Fruit fly (Drosophila melanogaster) whole organism, wandering third instar larva: ENCODE measurements around the gene betaTub85D.
A peak's percentile ranks its signal among the peaks of the same experiment; 100 is the strongest.

ENCODE experiments used
- Abd-B ChIP-seq: fragments of >200 bp; optimal IDR thresholded peaks from 2 replicates; lab custom pipeline; 2017; ENCODE audit warnings: missing biosample characterization, missing genetic modification characterization
- CG32264 ChIP-seq: fragments of 200-800 bp; sonication (Bioruptor generic); optimal IDR thresholded peaks from 2 replicates; lab custom pipeline; 2016; ENCODE audit warnings: missing biosample characterization, missing genetic modification characterization
- CG9705 ChIP-seq: fragments of 200-800 bp; sonication (Bioruptor generic); optimal IDR thresholded peaks from 2 replicates; lab custom pipeline; 2018; ENCODE audit warnings: missing biosample characterization, mild to moderate bottlenecking, missing genetic modification characterization
- CrebA ChIP-seq: fragments of 200-800 bp; sonication (Bioruptor generic); optimal IDR thresholded peaks from 2 replicates; lab custom pipeline; 2016; ENCODE audit warnings: missing biosample characterization, mild to moderate bottlenecking, missing genetic modification characterization, borderline replicate concordance
- Dfd ChIP-seq: fragments of >200 bp; optimal IDR thresholded peaks from 2 replicates; lab custom pipeline; 2017; ENCODE audit warnings: missing biosample characterization, missing genetic modification characterization
- Dif ChIP-seq: fragments of 200-275, 200-300 bp; sonication (Bioruptor generic); optimal IDR thresholded peaks from 2 replicates; lab custom pipeline; 2018; ENCODE audit warnings: missing biosample characterization, missing genetic modification characterization; ENCODE audit not compliant: partially characterized antibody
- GATAd ChIP-seq: sonication (Bioruptor generic); optimal IDR thresholded peaks from 2 replicates; lab custom pipeline; 2016; ENCODE audit warnings: missing biosample characterization, missing genetic modification characterization
- HLH106 ChIP-seq: fragments of 200-800 bp; optimal IDR thresholded peaks from 3 replicates; lab custom pipeline; 2019; ENCODE audit warnings: missing biosample characterization, mild to moderate bottlenecking, missing genetic modification characterization, moderate library complexity
- Hnf4 ChIP-seq: fragments of 200-800 bp; sonication (Bioruptor generic); optimal IDR thresholded peaks from 2 replicates; lab custom pipeline; 2016; ENCODE audit warnings: missing biosample characterization, mild to moderate bottlenecking, missing genetic modification characterization
- Hr78 ChIP-seq: fragments of >200 bp; optimal IDR thresholded peaks from 2 replicates; lab custom pipeline; 2017; ENCODE audit warnings: missing biosample characterization, missing genetic modification characterization
- Hr83 ChIP-seq: fragments of 200-300 bp; sonication (Bioruptor generic); optimal IDR thresholded peaks from 2 replicates; lab custom pipeline; 2016; ENCODE audit warnings: missing biosample characterization, mild to moderate bottlenecking, missing genetic modification characterization, moderate library complexity; ENCODE audit not compliant: poor library complexity, severe bottlenecking
- Jra ChIP-seq: sonication (Bioruptor generic); optimal IDR thresholded peaks from 2 replicates; lab custom pipeline; 2016; ENCODE audit warnings: missing biosample characterization, missing genetic modification characterization
- Mio ChIP-seq: sonication (Bioruptor generic); optimal IDR thresholded peaks from 2 replicates; lab custom pipeline; 2016; ENCODE audit warnings: missing biosample characterization, missing genetic modification characterization
- Myc ChIP-seq: fragments of >200 bp; optimal IDR thresholded peaks from 2 replicates; lab custom pipeline; 2017
- N ChIP-seq: fragments of >200 bp; optimal IDR thresholded peaks from 2 replicates; lab custom pipeline; 2018; ENCODE audit warnings: missing biosample characterization, missing external identifiers, missing genetic modification characterization
- OdsH ChIP-seq: fragments of 200-800 bp; sonication (Bioruptor generic); optimal IDR thresholded peaks from 2 replicates; lab custom pipeline; 2016; ENCODE audit warnings: missing biosample characterization, mild to moderate bottlenecking, missing genetic modification characterization
- Rel ChIP-seq, 2 experiments: fragments of 200-800 bp; sonication (Bioruptor generic) in 1 of 2; optimal IDR thresholded peaks; 2 replicates in 1 of 2; 3 replicates in 1 of 2; lab custom pipeline; 2016 to 2019; ENCODE audit warnings: mild to moderate bottlenecking in 2 of 2, missing biosample characterization in 2 of 2, missing genetic modification characterization in 2 of 2, moderate library complexity in 1 of 2
- Sp1 ChIP-seq: fragments of 200-800 bp; sonication (Bioruptor generic); optimal IDR thresholded peaks from 3 replicates; lab custom pipeline; 2019; ENCODE audit warnings: missing biosample characterization, mild to moderate bottlenecking, missing genetic modification characterization, moderate library complexity
- Vsx2 ChIP-seq: fragments of 200-300, 225-300 bp; sonication (Bioruptor generic); optimal IDR thresholded peaks from 2 replicates; lab custom pipeline; 2018; ENCODE audit warnings: missing biosample characterization, missing genetic modification characterization; ENCODE audit not compliant: partially characterized antibody
- br ChIP-seq: fragments of 200-800 bp; sonication (Bioruptor generic); optimal IDR thresholded peaks from 2 replicates; lab custom pipeline; 2016; ENCODE audit warnings: missing biosample characterization, missing genetic modification characterization
- brk ChIP-seq: fragments of 200-800 bp; sonication (Bioruptor generic); optimal IDR thresholded peaks from 2 replicates; lab custom pipeline; 2016; ENCODE audit warnings: missing biosample characterization, mild to moderate bottlenecking, missing genetic modification characterization
- dl ChIP-seq, 2 experiments: fragments of 175-275, 200-275 bp in 1 of 2; fragments of 200-275 bp in 1 of 2; sonication (Bioruptor generic); optimal IDR thresholded peaks; lab custom pipeline; 2018; ENCODE audit warnings: mild to moderate bottlenecking in 2 of 2, missing biosample characterization in 2 of 2, missing genetic modification characterization in 2 of 2, moderate library complexity in 2 of 2; ENCODE audit not compliant: partially characterized antibody in 2 of 2, insufficient read depth in 1 of 2
- dmrt93B ChIP-seq: fragments of 200-800 bp; sonication (Bioruptor generic); optimal IDR thresholded peaks from 2 replicates; lab custom pipeline; 2018; ENCODE audit warnings: missing biosample characterization, mild to moderate bottlenecking, missing genetic modification characterization
- dsf ChIP-seq: sonication (Bioruptor generic); optimal IDR thresholded peaks from 2 replicates; lab custom pipeline; 2016; ENCODE audit warnings: missing biosample characterization, missing genetic modification characterization, borderline replicate concordance
- ey ChIP-seq: fragments of 200-800 bp; sonication (Bioruptor generic); optimal IDR thresholded peaks from 2 replicates; lab custom pipeline; 2016; ENCODE audit warnings: missing biosample characterization, missing genetic modification characterization
- fru ChIP-seq: fragments of 200-800 bp; sonication (Bioruptor generic); optimal IDR thresholded peaks from 3 replicates; lab custom pipeline; 2016; ENCODE audit warnings: missing biosample characterization, mild to moderate bottlenecking, missing genetic modification characterization
- h ChIP-seq: fragments of 200-800 bp; sonication (Bioruptor generic); optimal IDR thresholded peaks from 3 replicates; lab custom pipeline; 2016; ENCODE audit warnings: missing biosample characterization, mild to moderate bottlenecking, missing genetic modification characterization
- jim ChIP-seq: fragments of 175-275, 200-325 bp; sonication (Bioruptor generic); optimal IDR thresholded peaks from 2 replicates; lab custom pipeline; 2016; ENCODE audit warnings: missing biosample characterization, mild to moderate bottlenecking, missing genetic modification characterization
- lola ChIP-seq: fragments of >200 bp; optimal IDR thresholded peaks from 2 replicates; lab custom pipeline; 2017; ENCODE audit warnings: missing biosample characterization, missing genetic modification characterization
- pan ChIP-seq: fragments of >200 bp; optimal IDR thresholded peaks from 2 replicates; lab custom pipeline; 2017
- psq ChIP-seq: fragments of 200-800 bp; sonication (Bioruptor generic); optimal IDR thresholded peaks from 3 replicates; lab custom pipeline; 2017; ENCODE audit warnings: missing biosample characterization, mild to moderate bottlenecking, missing genetic modification characterization, moderate library complexity
- rgr ChIP-seq: fragments of 200-800 bp; sonication (Bioruptor generic); optimal IDR thresholded peaks from 3 replicates; lab custom pipeline; 2016; ENCODE audit warnings: missing biosample characterization, mild to moderate bottlenecking, missing genetic modification characterization
- sage ChIP-seq: fragments of 200-800 bp; sonication (Bioruptor generic); optimal IDR thresholded peaks from 2 replicates; lab custom pipeline; 2016; ENCODE audit warnings: missing biosample characterization, mild to moderate bottlenecking, missing genetic modification characterization
- sv ChIP-seq: fragments of 200-800 bp; sonication (Bioruptor generic); optimal IDR thresholded peaks from 3 replicates; lab custom pipeline; 2016; ENCODE audit warnings: missing biosample characterization, missing genetic modification characterization
- tai ChIP-seq: sonication (Bioruptor generic); optimal IDR thresholded peaks from 2 replicates; lab custom pipeline; 2016; ENCODE audit warnings: missing biosample characterization, missing genetic modification characterization
- usp ChIP-seq: fragments of >200 bp; optimal IDR thresholded peaks from 2 replicates; lab custom pipeline; 2017; ENCODE audit warnings: missing biosample characterization, missing genetic modification characterization
- woc ChIP-seq: sonication (Bioruptor generic); optimal IDR thresholded peaks from 2 replicates; lab custom pipeline; 2016; ENCODE audit warnings: missing biosample characterization, mild to moderate bottlenecking, missing genetic modification characterization

Gene betaTub85D

dm6 chr3R:9416951-9417350 lies 6.9 kb upstream of the betaTub85D start:
- TF ChIP-seq OdsH (GFP tag; lab: Kevin White, UChicago) (no peak), CG9705 (GFP tag; lab: Kevin White, UChicago) (no peak), GATAd (GFP tag; lab: Kevin White, UChicago) (no peak), Abd-B (GFP tag; lab: Kevin White, UChicago) (no peak), pan (lab: Kevin White, UChicago) (no peak), usp (GFP tag; lab: Kevin White, UChicago) (no peak), fru (GFP tag; lab: Kevin White, UChicago) (no peak), lola (GFP tag; lab: Kevin White, UChicago) (no peak), HLH106 (tag; lab: Kevin White, UChicago) (no peak), Mio (GFP tag; lab: Kevin White, UChicago) (no peak), brk (GFP tag; lab: Kevin White, UChicago) (no peak), woc (GFP tag; lab: Kevin White, UChicago) (no peak), Hnf4 (GFP tag; lab: Kevin White, UChicago) (no peak), tai (GFP tag; lab: Kevin White, UChicago) (no peak), Hr78 (no peak), CrebA (GFP tag; lab: Kevin White, UChicago) (no peak), Sp1 (no peak)

dm6 chr3R:9411928-9412640 lies 2.0 kb upstream of the betaTub85D start, which contains the start of the genes Task7 and alpha-Man-IIa:
Gene Task7, minus strand, starts transcription at chr3R:9412293.
Gene alpha-Man-IIa, plus strand, starts transcription at chr3R:9412548.
- TF ChIP-seq Myc (lab: Kevin White, UChicago), result peak; percentile 35
- TF ChIP-seq OdsH (GFP tag; lab: Kevin White, UChicago), result no peak
- TF ChIP-seq, all 38 proteins: peak for 1

dm6 chr3R:9408069-9408468 lies 2.0 kb downstream of the betaTub85D start, which contains the start of gene CG44261:
Gene CG44261, minus strand, starts transcription at chr3R:9408169.
- TF ChIP-seq Jra (GFP tag; lab: Kevin White, UChicago), result no peak
- no peak for TF ChIP-seq usp (GFP tag; lab: Kevin White, UChicago)
- TF ChIP-seq CG32264 (GFP tag; lab: Kevin White, UChicago), result no peak
- no peak for TF ChIP-seq lola (GFP tag; lab: Kevin White, UChicago)
- TF ChIP-seq OdsH (GFP tag; lab: Kevin White, UChicago), result no peak
- no peak for TF ChIP-seq dl (GFP tag; optimal IDR thresholded peaks at IDR 0.05; lab: Kevin White, UChicago; ENCODE audit: insufficient read depth in 1 of 2, partially characterized antibody in 2 of 2)
- no peak for TF ChIP-seq Vsx2 (GFP tag; lab: Kevin White, UChicago)
- TF ChIP-seq N, result no peak
- TF ChIP-seq Hnf4 (GFP tag; lab: Kevin White, UChicago), result no peak
- no peak for TF ChIP-seq GATAd (GFP tag; lab: Kevin White, UChicago)
- TF ChIP-seq, all 38 proteins: peak for 0

dm6 chr3R:9404104-9404512 lies 6.0 kb downstream of the betaTub85D start, which contains the start of the genes CG9356, BBIP1 and CG8135:
Gene CG9356, minus strand, starts transcription at chr3R:9404269.
Gene BBIP1, plus strand, starts transcription at chr3R:9404385.
Gene CG8135, plus strand, starts transcription at chr3R:9404385.
- peak; percentile 81 for TF ChIP-seq sv (GFP tag; lab: Kevin White, UChicago)
- no peak for TF ChIP-seq N
- TF ChIP-seq pan (lab: Kevin White, UChicago), result no peak
- TF ChIP-seq sage (GFP tag; lab: Kevin White, UChicago), result no peak
- TF ChIP-seq Abd-B (GFP tag; lab: Kevin White, UChicago), result no peak
- peak; percentile 83 for TF ChIP-seq ey
- TF ChIP-seq Rel (GFP tag; optimal IDR thresholded peaks at IDR 0.05; lab: Kevin White, UChicago), result no peak
- TF ChIP-seq Rel (tag; optimal IDR thresholded peaks at IDR 0.05; lab: Kevin White, UChicago), result peak; percentile 98
- TF ChIP-seq br, result no peak
- no peak for TF ChIP-seq h
- peak; percentile 61 for TF ChIP-seq OdsH (GFP tag; lab: Kevin White, UChicago)
- no peak for TF ChIP-seq HLH106 (tag; lab: Kevin White, UChicago)
- TF ChIP-seq usp (GFP tag; lab: Kevin White, UChicago), result no peak
- TF ChIP-seq CG9705 (GFP tag; lab: Kevin White, UChicago), result peak; percentile 31
- TF ChIP-seq jim, result peak; percentile 8
- peak; percentile 11 for TF ChIP-seq GATAd (GFP tag; lab: Kevin White, UChicago)
- TF ChIP-seq rgr, result peak; percentile 82
- no peak for TF ChIP-seq Dfd (GFP tag; lab: Kevin White, UChicago)
- no peak for TF ChIP-seq lola (GFP tag; lab: Kevin White, UChicago)
- TF ChIP-seq brk (GFP tag; lab: Kevin White, UChicago), result no peak
- TF ChIP-seq fru (GFP tag; lab: Kevin White, UChicago), result no peak
- TF ChIP-seq dmrt93B (GFP tag; lab: Kevin White, UChicago), result no peak
- TF ChIP-seq CG32264 (GFP tag; lab: Kevin White, UChicago), result peak; percentile 75
- peak; percentile 62 for TF ChIP-seq psq (GFP tag; lab: Kevin White, UChicago)
- no peak for TF ChIP-seq Hnf4 (GFP tag; lab: Kevin White, UChicago)
- TF ChIP-seq woc (GFP tag; lab: Kevin White, UChicago), result no peak
- TF ChIP-seq Jra (GFP tag; lab: Kevin White, UChicago), result no peak
- TF ChIP-seq Vsx2 (GFP tag; lab: Kevin White, UChicago), result no peak
- no peak for TF ChIP-seq Sp1
- TF ChIP-seq dsf (GFP tag; lab: Kevin White, UChicago), result no peak
- TF ChIP-seq Mio (GFP tag; lab: Kevin White, UChicago), result no peak
- no peak for TF ChIP-seq dl (GFP tag; optimal IDR thresholded peaks at IDR 0.05; lab: Kevin White, UChicago; ENCODE audit: insufficient read depth in 1 of 2, partially characterized antibody in 2 of 2)
- no peak for TF ChIP-seq tai (GFP tag; lab: Kevin White, UChicago)
- no peak for TF ChIP-seq CrebA (GFP tag; lab: Kevin White, UChicago)
- peak; percentile 34 for TF ChIP-seq Myc (lab: Kevin White, UChicago)
- peak; percentile 73 for TF ChIP-seq Hr83
- no peak for TF ChIP-seq Dif
